Worm (Caenorhabditis elegans) whole organism, early embryonic: Measurements from ENCODE around the gene scpl-4.

ENCODE experiments used
- B0310.2 ChIP-seq: sonication (generic microtip); optimal IDR thresholded peaks from 2 replicates; lab custom pipeline; 2016; ENCODE audit warnings: mild to moderate bottlenecking, missing genetic modification characterization, missing compliant biosample characterization
- F13C5.2 ChIP-seq: sonication (generic microtip); optimal IDR thresholded peaks from 2 replicates; lab custom pipeline; 2017; ENCODE audit warnings: mild to moderate bottlenecking, missing genetic modification characterization, inconsistent platforms, missing compliant biosample characterization
- aly-1 ChIP-seq: sonication (generic microtip); optimal IDR thresholded peaks from 2 replicates; lab custom pipeline; 2016; ENCODE audit warnings: missing genetic modification characterization, missing compliant biosample characterization
- ama-1 ChIP-seq: fragments of 150-350 bp; optimal IDR thresholded peaks from 2 replicates; lab custom pipeline; 2014
- ceh-13 ChIP-seq: fragments of 200-800 bp; sonication (Bioruptor generic); optimal IDR thresholded peaks from 2 replicates; lab custom pipeline; 2018; ENCODE audit warnings: mild to moderate bottlenecking, missing genetic modification characterization, missing compliant biosample characterization
- ceh-36 ChIP-seq: sonication (generic microtip); optimal IDR thresholded peaks from 2 replicates; lab custom pipeline; 2016; ENCODE audit warnings: missing genetic modification characterization, inconsistent platforms, missing compliant biosample characterization
- ets-7 ChIP-seq: sonication (generic microtip); optimal IDR thresholded peaks from 2 replicates; lab custom pipeline; 2016; ENCODE audit warnings: missing genotype, missing genetic modification characterization, missing compliant biosample characterization
- flt-1 ChIP-seq: fragments of 200-800 bp; sonication (Bioruptor generic); IDR thresholded peaks from 2 replicates; pipeline ENCODE4 v1.3.6; 2022; ENCODE audit warnings: missing genetic modification characterization, missing compliant biosample characterization
- hmbx-1 ChIP-seq: sonication (generic microtip); optimal IDR thresholded peaks from 2 replicates; lab custom pipeline; 2016; ENCODE audit warnings: mild to moderate bottlenecking, missing genetic modification characterization, missing compliant biosample characterization
- hmg-4 ChIP-seq: fragments of 200-800 bp; sonication (Bioruptor generic); optimal IDR thresholded peaks from 2 replicates; lab custom pipeline; 2018; ENCODE audit warnings: mild to moderate bottlenecking, missing genetic modification characterization, missing compliant biosample characterization
- hnd-1 ChIP-seq: sonication (generic microtip); optimal IDR thresholded peaks from 2 replicates; lab custom pipeline; 2016; ENCODE audit warnings: missing genetic modification characterization, missing compliant biosample characterization
- pes-1 ChIP-seq: fragments of 200-800 bp; sonication (Bioruptor generic); IDR thresholded peaks from 2 replicates; pipeline ENCODE4 v1.3.6; 2022; ENCODE audit warnings: missing genetic modification reagents, missing genetic modification characterization, missing compliant biosample characterization
- scrt-1 ChIP-seq: fragments of 200-800 bp; sonication (Bioruptor generic); IDR thresholded peaks from 2 replicates; pipeline ENCODE4 v1.3.6; 2022; ENCODE audit warnings: missing genetic modification characterization, missing compliant biosample characterization
- sea-1 ChIP-seq: fragments of 200-800 bp; sonication (Bioruptor generic); conservative IDR thresholded peaks from 2 replicates; pipeline ENCODE4 v1.3.6; 2022; ENCODE audit warnings: missing genetic modification characterization, missing compliant biosample characterization
- tbx-11 ChIP-seq: fragments of 200-800 bp; sonication (Bioruptor generic); IDR thresholded peaks from 2 replicates; pipeline ENCODE4 v1.3.6; 2022; ENCODE audit warnings: missing genetic modification characterization, missing compliant biosample characterization
- tbx-37 ChIP-seq: fragments of 200-800 bp; sonication (Bioruptor generic); conservative IDR thresholded peaks from 2 replicates; pipeline ENCODE4 v1.3.6; 2022; ENCODE audit warnings: missing genetic modification reagents, missing genetic modification characterization, missing compliant biosample characterization
- tra-4 ChIP-seq: sonication (generic microtip); optimal IDR thresholded peaks from 2 replicates; lab custom pipeline; 2017; ENCODE audit warnings: missing genetic modification characterization, missing compliant biosample characterization

The scpl-4 gene

ce11 chrV:10602051-10602937 is 3.4 kb downstream of the scpl-4 start, which contains the start of gene H27A22.1:
Gene H27A22.1 (plus strand): TSS chrV:10602555.
- TF ChIP-seq pes-1 (GFP tag; lab: Robert Waterston, UW): no peak
- TF ChIP-seq sea-1 (GFP tag; lab: Robert Waterston, UW): no peak
- no peak for TF ChIP-seq tbx-11 (GFP tag; lab: Robert Waterston, UW)
- TF ChIP-seq B0310.2 (tag; lab: Kevin White, UChicago): no peak
- TF ChIP-seq hmg-4 (GFP tag; lab: Kevin White, UChicago): no peak
- no peak for TF ChIP-seq hnd-1
- no peak for TF ChIP-seq aly-1 (tag; lab: Kevin White, UChicago)
- no peak for TF ChIP-seq ceh-36 (tag; lab: Kevin White, UChicago)
- no peak for TF ChIP-seq hmbx-1 (tag; lab: Kevin White, UChicago)
- TF ChIP-seq F13C5.2 (tag; lab: Kevin White, UChicago): no peak
- TF ChIP-seq tra-4: no peak
- no peak for TF ChIP-seq ets-7 (tag; lab: Kevin White, UChicago)
- no peak for TF ChIP-seq ceh-13 (GFP tag; lab: Kevin White, UChicago)
- TF ChIP-seq flt-1 (GFP tag; lab: Robert Waterston, UW): no peak
- TF ChIP-seq tbx-37: no peak
- TF ChIP-seq scrt-1 (GFP tag; lab: Robert Waterston, UW): no peak

ce11 chrV:10615496-10615895 is 16.6 kb downstream of the scpl-4 start, which contains the start of gene H09F14.1:
Gene H09F14.1 (minus strand): TSS chrV:10615596.
- TF ChIP-seq scrt-1 (GFP tag; lab: Robert Waterston, UW) (no peak), pes-1 (GFP tag; lab: Robert Waterston, UW) (no peak), hnd-1 (no peak), tbx-11 (GFP tag; lab: Robert Waterston, UW) (no peak), tbx-37 (no peak), tra-4 (no peak), sea-1 (GFP tag; lab: Robert Waterston, UW) (no peak), flt-1 (GFP tag; lab: Robert Waterston, UW) (no peak), ets-7 (tag; lab: Kevin White, UChicago) (no peak), F13C5.2 (tag; lab: Kevin White, UChicago) (no peak), hmbx-1 (tag; lab: Kevin White, UChicago) (no peak), aly-1 (tag; lab: Kevin White, UChicago) (no peak), hmg-4 (GFP tag; lab: Kevin White, UChicago) (no peak), ceh-36 (tag; lab: Kevin White, UChicago) (no peak), ama-1 (lab: Kevin White, UChicago) (no peak), ceh-13 (GFP tag; lab: Kevin White, UChicago) (no peak), B0310.2 (tag; lab: Kevin White, UChicago) (no peak)

- TF ChIP-seq ceh-13 (GFP tag; lab: Kevin White, UChicago): no peak
- TF ChIP-seq ets-7 (tag; lab: Kevin White, UChicago): no peak
- no peak for TF ChIP-seq aly-1 (tag; lab: Kevin White, UChicago)
- no peak for TF ChIP-seq hmbx-1 (tag; lab: Kevin White, UChicago)
- TF ChIP-seq tbx-11 (GFP tag; lab: Robert Waterston, UW): no peak
- no peak for TF ChIP-seq tbx-37
- no peak for TF ChIP-seq scrt-1 (GFP tag; lab: Robert Waterston, UW)
- no peak for TF ChIP-seq flt-1 (GFP tag; lab: Robert Waterston, UW)
- no peak for TF ChIP-seq pes-1 (GFP tag; lab: Robert Waterston, UW)
- TF ChIP-seq ceh-36 (tag; lab: Kevin White, UChicago): no peak
- no peak for TF ChIP-seq hnd-1
- TF ChIP-seq sea-1 (GFP tag; lab: Robert Waterston, UW): no peak
- no peak for TF ChIP-seq ama-1 (lab: Kevin White, UChicago)
These were observed 31.6 kb downstream of the scpl-4 start for ce11 chrV:10630497-10630896.

ce11 chrV:10632758-10633157 is 33.9 kb downstream of the scpl-4 start, which contains the start of gene mab-23:
Gene mab-23 (plus strand): TSS chrV:10633058.
- TF ChIP-seq ceh-36 (tag; lab: Kevin White, UChicago) (no peak), F13C5.2 (tag; lab: Kevin White, UChicago) (no peak)

- TF ChIP-seq hmbx-1 (tag; lab: Kevin White, UChicago) (no peak), aly-1 (tag; lab: Kevin White, UChicago) (no peak), tbx-11 (GFP tag; lab: Robert Waterston, UW) (no peak), hmg-4 (GFP tag; lab: Kevin White, UChicago) (no peak), scrt-1 (GFP tag; lab: Robert Waterston, UW) (no peak), ama-1 (lab: Kevin White, UChicago) (no peak), tra-4 (no peak), flt-1 (GFP tag; lab: Robert Waterston, UW) (no peak), pes-1 (GFP tag; lab: Robert Waterston, UW) (no peak)
These were observed 36.8 kb downstream of the scpl-4 start, which contains the start of gene kvs-2 for ce11 chrV:10635722-10636121. Gene kvs-2 (plus strand): TSS chrV:10636022.

ce11 chrV:10640977-10641376 is 42.1 kb downstream of the scpl-4 start:
- TF ChIP-seq hnd-1 (no peak), aly-1 (tag; lab: Kevin White, UChicago) (no peak), ceh-13 (GFP tag; lab: Kevin White, UChicago) (no peak), sea-1 (GFP tag; lab: Robert Waterston, UW) (no peak), ets-7 (tag; lab: Kevin White, UChicago) (no peak), F13C5.2 (tag; lab: Kevin White, UChicago) (no peak), tbx-11 (GFP tag; lab: Robert Waterston, UW) (no peak), tbx-37 (no peak)
